Worm (Caenorhabditis elegans) whole organism, L4 larva: ENCODE results near the gene H04J21.1.

Experiments used
- jun-1 ChIP-seq: fragments of 150-350 bp; optimal IDR thresholded peaks from 2 replicates; lab custom pipeline; 2014; ENCODE audit warnings: missing biosample characterization, missing genetic modification reagents, missing genetic modification characterization
- lin-15B ChIP-seq: fragments of 150-350 bp; sonication (generic microtip); optimal IDR thresholded peaks from 3 replicates; lab custom pipeline; 2014; ENCODE audit warnings: missing biosample characterization, missing genetic modification characterization

ce11 chrIII:2347291-2347690 lies 24.5 kb downstream of the H04J21.1 start, which contains the start of gene gip-1:
- TF ChIP-seq jun-1 (tag; lab: Kevin White, UChicago) (no peak), lin-15B (tag; lab: Kevin White, UChicago) (no peak)
